Fruit fly (Drosophila melanogaster): ENCODE data around the gene CG6833.

Gene CG6833

dm6 chr3L:14003297-14004040 is 47.5 kb upstream of the CG6833 start (continued):
- TF ChIP-seq phol (tag; optimal IDR thresholded peaks at IDR 0.05), result peak; percentile 98
- peak; percentile 11 for TF ChIP-seq Sin3A (optimal IDR thresholded peaks at IDR 0.05)
- no peak for TF ChIP-seq pfk (GFP tag; optimal IDR thresholded peaks at IDR 0.05)
- TF ChIP-seq nom (GFP tag; optimal IDR thresholded peaks at IDR 0.05), result peak; percentile 37
- TF ChIP-seq Dip3 (GFP tag; optimal IDR thresholded peaks at IDR 0.05), result peak; percentile 31
- peak; percentile 21 for TF ChIP-seq sug (tag; optimal IDR thresholded peaks at IDR 0.05)
- peak; percentile 20; the same call in 1 of the 2 replicates for TF ChIP-seq slbo (GFP tag; IDR thresholded peaks at IDR 0.05)
- TF ChIP-seq tna (GFP tag; IDR thresholded peaks at IDR 0.05; ENCODE audit: partially characterized antibody), result peak; percentile 28; the same call in 1 of the 2 replicates
- TF ChIP-seq chif (GFP tag; optimal IDR thresholded peaks at IDR 0.05), result no peak
- no peak for TF ChIP-seq CG1832 (GFP tag; optimal IDR thresholded peaks at IDR 0.05)
- TF ChIP-seq zfh1 (GFP tag; IDR thresholded peaks at IDR 0.05), result 0 out of 3 replicates have a peak, but pooled peaks have one; percentile 10
- peak; percentile 68 for TF ChIP-seq CG15479 (GFP tag; optimal IDR thresholded peaks at IDR 0.05)
- no peak for TF ChIP-seq CG3407 (GFP tag; optimal IDR thresholded peaks at IDR 0.05)
- TF ChIP-seq twi (tag; optimal IDR thresholded peaks at IDR 0.05), result no peak
- peak; percentile 18 for TF ChIP-seq grau (tag; optimal IDR thresholded peaks at IDR 0.05)
- TF ChIP-seq CG32767 (GFP tag; IDR thresholded peaks at IDR 0.05), result peak; percentile 52; the same call in 1 of the 2 replicates
- TF ChIP-seq CG7556 (GFP tag; optimal IDR thresholded peaks at IDR 0.05), result peak; percentile 20
- TF ChIP-seq Sox100B (GFP tag; optimal IDR thresholded peaks at IDR 0.05), result peak; percentile 3
- peak; percentile 18 for TF ChIP-seq CG18262 (tag; optimal IDR thresholded peaks at IDR 0.05)
- TF ChIP-seq CG18619 (GFP tag; optimal IDR thresholded peaks at IDR 0.05), result peak; percentile 12
- TF ChIP-seq pzg (GFP tag; optimal IDR thresholded peaks at IDR 0.05), result no peak
- TF ChIP-seq CG2712 (tag; optimal IDR thresholded peaks at IDR 0.05), result peak; percentile 12
- peak; percentile 13 for TF ChIP-seq D19B (GFP tag; optimal IDR thresholded peaks at IDR 0.05)
- TF ChIP-seq prd (optimal IDR thresholded peaks at IDR 0.05), result no peak
- TF ChIP-seq prd (GFP tag; IDR thresholded peaks at IDR 0.05), result 0 out of 3 replicates have a peak, but pooled peaks have one; percentile 22
- peak; percentile 7 for TF ChIP-seq CG15269 (tag; optimal IDR thresholded peaks at IDR 0.05)
- TF ChIP-seq CG2120 (GFP tag; optimal IDR thresholded peaks at IDR 0.05), result peak; percentile 42
- peak; percentile 60; the same call in 1 of the 2 replicates for TF ChIP-seq CG9215 (GFP tag; IDR thresholded peaks at IDR 0.05)
- no peak for TF ChIP-seq sr (GFP tag; IDR thresholded peaks at IDR 0.05)
- TF ChIP-seq tup (GFP tag; optimal IDR thresholded peaks at IDR 0.05), result no peak
- no peak for TF ChIP-seq fu2 (GFP tag; optimal IDR thresholded peaks at IDR 0.05)
- TF ChIP-seq tio (GFP tag; optimal IDR thresholded peaks at IDR 0.05), result no peak
- peak; percentile 27 for TF ChIP-seq CG3281 (GFP tag; optimal IDR thresholded peaks at IDR 0.05)
- no peak for TF ChIP-seq CG12236 (GFP tag; optimal IDR thresholded peaks at IDR 0.05)
- no peak for TF ChIP-seq Xrp1 (GFP tag; IDR thresholded peaks at IDR 0.05)
- peak; percentile 33 for TF ChIP-seq gem (tag; optimal IDR thresholded peaks at IDR 0.05)
- peak; percentile 21 for TF ChIP-seq CG2678 (tag; optimal IDR thresholded peaks at IDR 0.05)
- 0 out of 2 replicates have a peak, but pooled peaks have one; percentile 5 for TF ChIP-seq CG32532 (GFP tag; IDR thresholded peaks at IDR 0.05)
- TF ChIP-seq CG42726 (GFP tag; IDR thresholded peaks at IDR 0.05; ENCODE audit: partially characterized antibody), result no peak
- TF ChIP-seq Neu2 (GFP tag; optimal IDR thresholded peaks at IDR 0.05; ENCODE audit: borderline replicate concordance), result peak; percentile 33

- TF ChIP-seq CG17186 (GFP tag; optimal IDR thresholded peaks at IDR 0.05), result peak; percentile 24
- TF ChIP-seq kay (GFP tag; optimal IDR thresholded peaks at IDR 0.05), result no peak
- TF ChIP-seq CG17568 (GFP tag; optimal IDR thresholded peaks at IDR 0.05), result peak; percentile 16
- TF ChIP-seq HLH54F (GFP tag; optimal IDR thresholded peaks at IDR 0.05), result no peak
- peak; percentile 37; the same call in 1 of the 2 replicates for TF ChIP-seq Drgx (GFP tag; IDR thresholded peaks at IDR 0.05)
- TF ChIP-seq CG14710 (tag; optimal IDR thresholded peaks at IDR 0.05), result peak; percentile 27
- peak; percentile 44; the same call in 1 of the 2 replicates for TF ChIP-seq Adf1 (GFP tag; IDR thresholded peaks at IDR 0.05)
- TF ChIP-seq ara (GFP tag; IDR thresholded peaks at IDR 0.05), result no peak
- TF ChIP-seq CG11504 (tag; optimal IDR thresholded peaks at IDR 0.05), result no peak
- TF ChIP-seq CG4360 (GFP tag; IDR thresholded peaks at IDR 0.05), result 0 out of 2 replicates have a peak, but pooled peaks have one; percentile 58
- TF ChIP-seq emc (GFP tag; optimal IDR thresholded peaks at IDR 0.05), result no peak
- peak; percentile 51; the same call in 1 of the 2 replicates for TF ChIP-seq CG9932 (GFP tag; IDR thresholded peaks at IDR 0.05)
Measured at dm6 chr3L:14004041-14004407, 47.0 kb upstream of the CG6833 start.

Data from whole organism, embryonic.